Fruit fly (Drosophila melanogaster) whole organism, embryonic: ENCODE measurements around the gene Gel.

Experiments used
- Aef1 ChIP-seq: fragments of 200-800 bp; sonication (Bioruptor generic); IDR thresholded peaks from 3 replicates; pipeline ENCODE4 v1.3.6; 2022; ENCODE audit warnings: missing biosample characterization, missing genetic modification characterization
- Asciz ChIP-seq: fragments of 200-800 bp; sonication (Bioruptor generic); optimal IDR thresholded peaks from 2 replicates; lab custom pipeline; 2017; ENCODE audit warnings: missing biosample characterization, mild to moderate bottlenecking, missing genetic modification characterization, missing genetic modification reagents
- CG10979 ChIP-seq: fragments of 200-800 bp; sonication (Bioruptor generic); optimal IDR thresholded peaks from 2 replicates; lab custom pipeline; 2018; ENCODE audit warnings: missing biosample characterization, mild to moderate bottlenecking, missing genetic modification characterization, moderate library complexity
- CG11696 ChIP-seq: fragments of 200-800 bp; sonication (Bioruptor generic); IDR thresholded peaks from 2 replicates; pipeline ENCODE4 v1.3.6; 2022; ENCODE audit warnings: missing biosample characterization, missing genetic modification characterization
- CG14050 ChIP-seq: fragments of 200-800 bp; sonication (Bioruptor generic); IDR thresholded peaks from 3 replicates; pipeline ENCODE4 v1.3.6; 2022; ENCODE audit warnings: missing biosample characterization, missing genetic modification characterization
- CG15514 ChIP-seq: fragments of 200-800 bp; sonication (Bioruptor generic); optimal IDR thresholded peaks from 3 replicates; lab custom pipeline; 2017; ENCODE audit warnings: missing biosample characterization, missing genetic modification characterization, mild to moderate bottlenecking, moderate library complexity, missing genetic modification reagents
- CG17385 ChIP-seq: fragments of 200-800 bp; sonication (Bioruptor generic); optimal IDR thresholded peaks from 3 replicates; lab custom pipeline; 2018; ENCODE audit warnings: missing biosample characterization, mild to moderate bottlenecking, missing genetic modification characterization
- CG18262 ChIP-seq: fragments of 200-800 bp; optimal IDR thresholded peaks from 3 replicates; lab custom pipeline; 2019; ENCODE audit warnings: missing biosample characterization, mild to moderate bottlenecking, missing genetic modification characterization, moderate library complexity
- CG2889 ChIP-seq: fragments of 200-800 bp; sonication (Bioruptor generic); IDR thresholded peaks from 3 replicates; pipeline ENCODE4 v1.3.6; 2022; ENCODE audit warnings: missing biosample characterization, missing genetic modification characterization
- CG30020 ChIP-seq: fragments of 200-800 bp; optimal IDR thresholded peaks from 2 replicates; lab custom pipeline; 2019; ENCODE audit warnings: missing biosample characterization, mild to moderate bottlenecking, missing genetic modification characterization, moderate library complexity
- CG3163 ChIP-seq: fragments of 200-800 bp; sonication (Bioruptor generic); optimal IDR thresholded peaks from 3 replicates; lab custom pipeline; 2016; ENCODE audit warnings: missing biosample characterization, missing genetic modification characterization
- CG32772 ChIP-seq: fragments of 200-800 bp; sonication (Bioruptor generic); IDR thresholded peaks from 2 replicates; pipeline ENCODE4 v1.3.6; 2022; ENCODE audit warnings: missing biosample characterization, missing genetic modification characterization
- CG34422 ChIP-seq: fragments of 200-800 bp; sonication (Bioruptor generic); IDR thresholded peaks from 3 replicates; pipeline ENCODE4 v1.3.6; 2022; ENCODE audit warnings: missing biosample characterization, missing genetic modification characterization
- CG4360 ChIP-seq: fragments of 200-800 bp; sonication (Bioruptor generic); IDR thresholded peaks from 2 replicates; pipeline ENCODE4 v1.3.6; 2022; ENCODE audit warnings: missing biosample characterization, missing genetic modification characterization
- CG6689 ChIP-seq: fragments of 200-800 bp; sonication (Bioruptor generic); IDR thresholded peaks from 2 replicates; pipeline ENCODE4 v1.3.6; 2022; ENCODE audit warnings: missing biosample characterization, missing genetic modification characterization
- CG7745 ChIP-seq: fragments of 200-800 bp; sonication (Bioruptor generic); optimal IDR thresholded peaks from 2 replicates; lab custom pipeline; 2018; ENCODE audit warnings: missing biosample characterization, mild to moderate bottlenecking, missing genetic modification characterization, moderate library complexity
- CG8765 ChIP-seq: fragments of 200-800 bp; sonication (Bioruptor generic); IDR thresholded peaks from 2 replicates; pipeline ENCODE4 v1.3.6; 2022; ENCODE audit warnings: missing biosample characterization, missing genetic modification characterization
- CG8944 ChIP-seq: fragments of 200-800 bp; sonication (Bioruptor generic); optimal IDR thresholded peaks from 3 replicates; lab custom pipeline; 2016; ENCODE audit warnings: missing biosample characterization, missing genetic modification characterization
- Dll ChIP-seq: fragments of 200-800 bp; sonication (Bioruptor generic); IDR thresholded peaks from 4 replicates; pipeline ENCODE4 v1.3.6; 2022; ENCODE audit warnings: missing biosample characterization, missing genetic modification characterization; ENCODE audit not compliant: partially characterized antibody
- H2.0 ChIP-seq: fragments of 200-800 bp; sonication (Bioruptor generic); IDR thresholded peaks from 2 replicates; pipeline ENCODE4 v1.3.6; 2022; ENCODE audit warnings: missing biosample characterization, missing genetic modification characterization
- Hsf ChIP-seq: fragments of 200-800 bp; sonication (Bioruptor generic); optimal IDR thresholded peaks from 3 replicates; lab custom pipeline; 2016; ENCODE audit warnings: missing biosample characterization, missing genetic modification characterization
- Pdp1 ChIP-seq, 2 experiments: fragments of 200-800 bp; sonication (Bioruptor generic); optimal IDR thresholded peaks; 3 replicates each; lab custom pipeline; 2016; ENCODE audit warnings: missing biosample characterization in 2 of 2, missing genetic modification characterization in 2 of 2, mild to moderate bottlenecking in 1 of 2, moderate library complexity in 1 of 2
- Trl ChIP-seq, 3 experiments: fragments of >200 bp in 2 of 3; fragments of 200-800 bp in 1 of 3; sonication (Bioruptor generic) in 1 of 3; optimal IDR thresholded peaks; 2 replicates in 1 of 3; 3 replicates in 2 of 3; lab custom pipeline; 2016 to 2017; ENCODE audit warnings: missing biosample characterization in 1 of 3, missing genetic modification characterization in 1 of 3
- Xrp1 ChIP-seq: fragments of 200-800 bp; sonication (Bioruptor generic); IDR thresholded peaks from 2 replicates; pipeline ENCODE4 v1.3.6; 2022; ENCODE audit warnings: missing biosample characterization, missing genetic modification characterization
- abd-A ChIP-seq: fragments of 200-800 bp; sonication (Bioruptor generic); optimal IDR thresholded peaks from 3 replicates; lab custom pipeline; 2019; ENCODE audit warnings: missing biosample characterization, mild to moderate bottlenecking, missing genetic modification characterization, moderate library complexity
- amos ChIP-seq: fragments of 200-800 bp; sonication (Bioruptor generic); IDR thresholded peaks from 2 replicates; pipeline ENCODE4 v1.3.6; 2022; ENCODE audit warnings: missing biosample characterization, missing genetic modification characterization; ENCODE audit not compliant: partially characterized antibody
- bcd ChIP-seq: fragments of 200-800 bp; sonication (Bioruptor generic); optimal IDR thresholded peaks from 2 replicates; lab custom pipeline; 2017; ENCODE audit warnings: missing biosample characterization, mild to moderate bottlenecking, missing genetic modification characterization
- bigmax ChIP-seq: fragments of 200-800 bp; sonication (Bioruptor generic); optimal IDR thresholded peaks from 2 replicates; lab custom pipeline; 2018; ENCODE audit warnings: missing biosample characterization, mild to moderate bottlenecking, missing genetic modification characterization
- corto ChIP-seq: fragments of 200-800 bp; sonication (Bioruptor generic); optimal IDR thresholded peaks from 2 replicates; lab custom pipeline; 2016; ENCODE audit warnings: missing biosample characterization, mild to moderate bottlenecking, missing genetic modification characterization, moderate library complexity
- dmrt99B ChIP-seq: fragments of 200-800 bp; sonication (Bioruptor generic); optimal IDR thresholded peaks from 2 replicates; lab custom pipeline; 2018; ENCODE audit warnings: missing biosample characterization, mild to moderate bottlenecking, missing genetic modification characterization, moderate library complexity
- emc ChIP-seq: fragments of 200-800 bp; sonication (Bioruptor generic); optimal IDR thresholded peaks from 2 replicates; lab custom pipeline; 2016; ENCODE audit warnings: missing biosample characterization, missing genetic modification characterization
- en ChIP-seq: fragments of 200-800 bp; sonication (Bioruptor generic); optimal IDR thresholded peaks from 2 replicates; lab custom pipeline; 2016; ENCODE audit warnings: missing biosample characterization, missing genetic modification characterization
- gce ChIP-seq: fragments of 200-800 bp; sonication (Bioruptor generic); IDR thresholded peaks from 3 replicates; pipeline ENCODE4 v1.3.6; 2022; ENCODE audit warnings: missing biosample characterization, missing genetic modification characterization
- h ChIP-seq: fragments of >200 bp; optimal IDR thresholded peaks from 2 replicates; lab custom pipeline; 2017
- hkb ChIP-seq, 2 experiments: fragments of 200-800 bp in 1 of 2; fragments of >200 bp in 1 of 2; sonication (Bioruptor generic) in 1 of 2; IDR thresholded peaks in 1 of 2; optimal IDR thresholded peaks in 1 of 2; 2 replicates each; pipeline versions ENCODE4 v1.3.6 to Lab custom; 2017 to 2022; ENCODE audit warnings: missing biosample characterization in 1 of 2, missing genetic modification characterization in 1 of 2
- hth ChIP-seq: fragments of >200 bp; optimal IDR thresholded peaks from 2 replicates; lab custom pipeline; 2017; ENCODE audit warnings: inconsistent platforms
- kah ChIP-seq: fragments of 200-800 bp; sonication (Bioruptor generic); optimal IDR thresholded peaks from 2 replicates; lab custom pipeline; 2018; ENCODE audit warnings: missing biosample characterization, mild to moderate bottlenecking, missing genetic modification characterization
- lmd ChIP-seq: fragments of 200-800 bp; sonication (Bioruptor generic); IDR thresholded peaks from 2 replicates; pipeline ENCODE4 v1.3.6; 2022; ENCODE audit warnings: missing biosample characterization, missing genetic modification characterization
- maf-S ChIP-seq: fragments of 200-800 bp; sonication (Bioruptor generic); optimal IDR thresholded peaks from 2 replicates; lab custom pipeline; 2016; ENCODE audit warnings: missing biosample characterization, missing genetic modification characterization
- mirr ChIP-seq: fragments of 200-800 bp; sonication (Bioruptor generic); optimal IDR thresholded peaks from 3 replicates; lab custom pipeline; 2018; ENCODE audit warnings: missing biosample characterization, mild to moderate bottlenecking, missing genetic modification characterization
- org-1 ChIP-seq: fragments of 200-800 bp; sonication (Bioruptor generic); optimal IDR thresholded peaks from 2 replicates; lab custom pipeline; 2017; ENCODE audit warnings: missing biosample characterization, missing genetic modification characterization
- pan ChIP-seq, 4 experiments: fragments of >200 bp in 3 of 4; fragments of 200-800 bp in 1 of 4; sonication (Bioruptor generic) in 1 of 4; optimal IDR thresholded peaks in 3 of 4; IDR thresholded peaks in 1 of 4; 2 replicates each; pipeline versions ENCODE4 v1.3.6 to Lab custom; 2017 to 2022; ENCODE audit warnings: missing biosample characterization in 2 of 4, missing genetic modification characterization in 2 of 4, mixed read lengths in 1 of 4
- pzg ChIP-seq: fragments of 200-800 bp; sonication (Bioruptor generic); optimal IDR thresholded peaks from 3 replicates; lab custom pipeline; 2018; ENCODE audit warnings: missing biosample characterization, mild to moderate bottlenecking, missing genetic modification characterization, moderate library complexity
- run ChIP-seq: fragments of 200-800 bp; sonication (Bioruptor generic); optimal IDR thresholded peaks from 3 replicates; lab custom pipeline; 2018; ENCODE audit warnings: missing biosample characterization, mild to moderate bottlenecking, missing genetic modification characterization
- slp2 ChIP-seq: fragments of 200-800 bp; sonication (Bioruptor generic); optimal IDR thresholded peaks from 2 replicates; lab custom pipeline; 2016; ENCODE audit warnings: missing biosample characterization, missing genetic modification characterization
- trh ChIP-seq: fragments of 200-800 bp; sonication (Bioruptor generic); optimal IDR thresholded peaks from 2 replicates; lab custom pipeline; 2016; ENCODE audit warnings: missing biosample characterization, missing genetic modification characterization
- twi ChIP-seq: fragments of 200-800 bp; optimal IDR thresholded peaks from 2 replicates; lab custom pipeline; 2019; ENCODE audit warnings: missing biosample characterization, mild to moderate bottlenecking, missing genetic modification characterization, moderate library complexity
- vvl ChIP-seq: fragments of 200-800 bp; sonication (Bioruptor generic); IDR thresholded peaks from 2 replicates; pipeline ENCODE4 v1.3.6; 2022; ENCODE audit warnings: missing biosample characterization, missing genetic modification characterization
- yki ChIP-seq: fragments of >200 bp; optimal IDR thresholded peaks from 3 replicates; lab custom pipeline; 2018

Gel gene

dm6 chr3R:4215264-4215993, 19.6 kb upstream of the Gel start, which contains the start of gene CG14636 (continued):
- TF ChIP-seq emc (GFP tag; lab: Kevin White, UChicago), result peak; percentile 9
- no peak for TF ChIP-seq CG2889 (GFP tag; lab: Robert Waterston, UW)
- TF ChIP-seq trh (GFP tag; lab: Kevin White, UChicago), result no peak
- no peak for TF ChIP-seq yki
- peak; percentile 72 for TF ChIP-seq Hsf (GFP tag; lab: Kevin White, UChicago)
- TF ChIP-seq amos (GFP tag; lab: Robert Waterston, UW), result no peak
- no peak for TF ChIP-seq Trl (optimal IDR thresholded peaks at IDR 0.05; lab: Kevin White, UChicago)
- TF ChIP-seq Trl (GFP tag; optimal IDR thresholded peaks at IDR 0.05; lab: Kevin White, UChicago), result peak; percentile 71
- TF ChIP-seq abd-A (tag; lab: Kevin White, UChicago), result no peak
- TF ChIP-seq CG7745 (tag; lab: Kevin White, UChicago), result no peak
- peak; percentile 84 for TF ChIP-seq lmd (GFP tag; lab: Robert Waterston, UW)
- peak; percentile 34 for TF ChIP-seq run (tag; lab: Kevin White, UChicago)
- no peak for TF ChIP-seq twi
- TF ChIP-seq pzg (GFP tag; lab: Kevin White, UChicago), result no peak
- peak; percentile 52; the same call in 2 of the 3 replicates for TF ChIP-seq CG14050 (GFP tag; lab: Robert Waterston, UW)
- TF ChIP-seq CG30020 (tag; lab: Kevin White, UChicago), result no peak
- TF ChIP-seq Xrp1 (GFP tag; lab: Robert Waterston, UW), result peak; percentile 74
- TF ChIP-seq corto (GFP tag; lab: Kevin White, UChicago), result no peak
- TF ChIP-seq CG34422 (GFP tag; lab: Robert Waterston, UW), result peak; percentile 80
- TF ChIP-seq pan (optimal IDR thresholded peaks at IDR 0.05; lab: Kevin White, UChicago), result no peak
- TF ChIP-seq pan (GFP tag; optimal IDR thresholded peaks at IDR 0.05 in 1 of 2, IDR thresholded peaks at IDR 0.05 in 1 of 2), result peak in 1 of 2 experiments; percentile 86
- no peak for TF ChIP-seq h (lab: Kevin White, UChicago)
- peak; percentile 73 for TF ChIP-seq CG15514 (GFP tag; lab: Kevin White, UChicago)
- peak; percentile 82 for TF ChIP-seq dmrt99B (tag; lab: Kevin White, UChicago)
- TF ChIP-seq mirr (GFP tag; lab: Kevin White, UChicago), result peak; percentile 51
- peak; percentile 71 for TF ChIP-seq CG32772 (GFP tag; lab: Robert Waterston, UW)
- peak; percentile 41 for TF ChIP-seq Asciz (GFP tag; lab: Kevin White, UChicago)
- TF ChIP-seq bcd (GFP tag; lab: Kevin White, UChicago), result peak; percentile 71
- peak; percentile 32; the same call in 1 of the 2 replicates for TF ChIP-seq CG11696 (GFP tag; lab: Robert Waterston, UW)
- TF ChIP-seq Pdp1 (GFP tag; optimal IDR thresholded peaks at IDR 0.05; lab: Kevin White, UChicago), result peak; percentile 74 to 92
- peak; percentile 23 for TF ChIP-seq kah
- TF ChIP-seq CG6689 (GFP tag; lab: Robert Waterston, UW), result peak; percentile 79
- TF ChIP-seq CG8765, result no peak
- TF ChIP-seq maf-S (GFP tag; lab: Kevin White, UChicago), result peak; percentile 44
- TF ChIP-seq org-1 (GFP tag; lab: Kevin White, UChicago), result peak; percentile 74
- TF ChIP-seq hkb (optimal IDR thresholded peaks at IDR 0.05; lab: Kevin White, UChicago), result no peak
- peak; percentile 83 for TF ChIP-seq hkb (GFP tag; IDR thresholded peaks at IDR 0.05; lab: Robert Waterston, UW)
- TF ChIP-seq Aef1 (GFP tag; lab: Robert Waterston, UW), result peak; percentile 53; the same call in 2 of the 3 replicates
- peak; percentile 57; the same call in 1 of the 2 replicates for TF ChIP-seq H2.0 (GFP tag; lab: Robert Waterston, UW)
- peak; percentile 76 for TF ChIP-seq vvl (GFP tag; lab: Robert Waterston, UW)
- no peak for TF ChIP-seq CG4360 (GFP tag; lab: Robert Waterston, UW)
- TF ChIP-seq en, result peak; percentile 5
- peak; percentile 13; the same call in 1 of the 3 replicates for TF ChIP-seq gce (GFP tag; lab: Robert Waterston, UW)
- TF ChIP-seq CG18262, result peak; percentile 21
- peak; percentile 68 for TF ChIP-seq CG17385 (GFP tag; lab: Kevin White, UChicago)
- peak; percentile 74 for TF ChIP-seq slp2 (GFP tag; lab: Kevin White, UChicago)
- no peak for TF ChIP-seq CG3163 (GFP tag; lab: Kevin White, UChicago)
- no peak for TF ChIP-seq hth (lab: Kevin White, UChicago)
- TF ChIP-seq CG10979 (tag; lab: Kevin White, UChicago), result no peak
- TF ChIP-seq Dll, result peak; percentile 48; the same call in 1 of the 4 replicates
- TF ChIP-seq bigmax (GFP tag; lab: Kevin White, UChicago), result no peak
- TF ChIP-seq CG8944, result peak; percentile 63
